Fruit fly (Drosophila melanogaster): ENCODE results near the gene Epg5.

The Epg5 gene

dm6 chr3R:18719767-18720341 lies 38.8 kb downstream of the Epg5 start (continued):
- TF ChIP-seq Hey (tag; optimal IDR thresholded peaks at IDR 0.05) (peak; percentile 91), sr (GFP tag; IDR thresholded peaks at IDR 0.05) (no peak), schlank (tag; optimal IDR thresholded peaks at IDR 0.05) (peak; percentile 75), Trl (optimal IDR thresholded peaks at IDR 0.05) (no peak), Trl (GFP tag; optimal IDR thresholded peaks at IDR 0.05) (peak; percentile 71), z (GFP tag; IDR thresholded peaks at IDR 0.05) (no peak), Six4 (GFP tag; optimal IDR thresholded peaks at IDR 0.05) (peak; percentile 68), CG30020 (tag; optimal IDR thresholded peaks at IDR 0.05) (no peak), Hmx (GFP tag; optimal IDR thresholded peaks at IDR 0.05) (peak; percentile 46), CG18764 (GFP tag; optimal IDR thresholded peaks at IDR 0.05) (peak; percentile 57), HHEX (GFP tag; optimal IDR thresholded peaks at IDR 0.05) (peak; percentile 83), CG12071 (GFP tag; optimal IDR thresholded peaks at IDR 0.05) (peak; percentile 83), Adf1 (GFP tag; IDR thresholded peaks at IDR 0.05) (peak; percentile 66), CG2199 (GFP tag; IDR thresholded peaks at IDR 0.05) (no peak), fd64A (GFP tag; optimal IDR thresholded peaks at IDR 0.05) (peak; percentile 62), Awh (GFP tag; IDR thresholded peaks at IDR 0.05) (peak; percentile 72), dysf (GFP tag; IDR thresholded peaks at IDR 0.05) (peak; percentile 87), CG10321 (GFP tag; IDR thresholded peaks at IDR 0.05) (peak; percentile 56), CG3847 (GFP tag; IDR thresholded peaks at IDR 0.05) (peak; percentile 77), CG17328 (GFP tag; IDR thresholded peaks at IDR 0.05) (peak; percentile 81), sim (GFP tag; IDR thresholded peaks at IDR 0.05) (peak; percentile 68), CG7928 (GFP tag; optimal IDR thresholded peaks at IDR 0.05) (peak; percentile 8), tx (GFP tag; optimal IDR thresholded peaks at IDR 0.05) (peak; percentile 72), Deaf1 (tag; optimal IDR thresholded peaks at IDR 0.05) (peak; percentile 66), bsh (GFP tag; optimal IDR thresholded peaks at IDR 0.05) (peak in 1 of 2 experiments; percentile 89), dmrt99B (tag; optimal IDR thresholded peaks at IDR 0.05) (peak; percentile 92), mam (GFP tag; optimal IDR thresholded peaks at IDR 0.05) (peak; percentile 88), CG14667 (GFP tag; IDR thresholded peaks at IDR 0.05) (peak; percentile 66), vvl (GFP tag; IDR thresholded peaks at IDR 0.05) (peak; percentile 89), cwo (GFP tag; optimal IDR thresholded peaks at IDR 0.05) (peak; percentile 89), Ets97D (GFP tag; optimal IDR thresholded peaks at IDR 0.05) (peak; percentile 37), kay (GFP tag; optimal IDR thresholded peaks at IDR 0.05) (peak; percentile 72), CG13775 (GFP tag; optimal IDR thresholded peaks at IDR 0.05) (peak; percentile 71), CG6813 (GFP tag; optimal IDR thresholded peaks at IDR 0.05) (peak; percentile 86), Mrtf (GFP tag; IDR thresholded peaks at IDR 0.05) (peak; percentile 84), unpg (GFP tag; optimal IDR thresholded peaks at IDR 0.05) (peak; percentile 87), unc-4 (GFP tag; IDR thresholded peaks at IDR 0.05; ENCODE audit: partially characterized antibody) (no peak), CG1792 (GFP tag; optimal IDR thresholded peaks at IDR 0.05) (peak; percentile 82), ase (GFP tag; IDR thresholded peaks at IDR 0.05) (peak; percentile 76; the same call in 2 of the 3 replicates), lov (optimal IDR thresholded peaks at IDR 0.05) (no peak), lov (GFP tag; IDR thresholded peaks at IDR 0.05) (0 out of 3 replicates have a peak, but pooled peaks have one; percentile 12), CG10979 (tag; optimal IDR thresholded peaks at IDR 0.05) (peak; percentile 86), slou (GFP tag; optimal IDR thresholded peaks at IDR 0.05) (peak; percentile 83), MTF-1 (GFP tag; optimal IDR thresholded peaks at IDR 0.05; ENCODE audit: borderline replicate concordance) (peak; percentile 58), Sry-δ (GFP tag; optimal IDR thresholded peaks at IDR 0.05) (peak; percentile 41), CG9797 (GFP tag; optimal IDR thresholded peaks at IDR 0.05) (no peak), da (GFP tag; optimal IDR thresholded peaks at IDR 0.05) (peak; percentile 63), ranshi (GFP tag; IDR thresholded peaks at IDR 0.05) (peak; percentile 85), cad (GFP tag; optimal IDR thresholded peaks at IDR 0.05) (no peak), Dp (GFP tag; optimal IDR thresholded peaks at IDR 0.05) (no peak), lab (GFP tag; optimal IDR thresholded peaks at IDR 0.05) (peak; percentile 96)

All from whole organism, embryonic.